Fruit fly (Drosophila melanogaster) whole organism, prepupa: ENCODE results near the gene CG16953.
A peak's percentile ranks its signal among the peaks of the same experiment; 100 is the strongest.

ENCODE experiments used
- CG11294 ChIP-seq: fragments of 200-800 bp; sonication (Bioruptor generic); IDR thresholded peaks from 2 replicates; pipeline ENCODE4 v1.3.6; 2022; ENCODE audit warnings: missing biosample characterization, missing genetic modification characterization
- CG11762 ChIP-seq: fragments of 200-800 bp; sonication (Bioruptor generic); optimal IDR thresholded peaks from 3 replicates; lab custom pipeline; 2016; ENCODE audit warnings: missing biosample characterization, missing genetic modification characterization; ENCODE audit not compliant: insufficient read depth
- CG15336 ChIP-seq: fragments of 200-800 bp; sonication (Bioruptor generic); IDR thresholded peaks from 2 replicates; pipeline ENCODE4 v1.3.6; 2022; ENCODE audit warnings: missing biosample characterization, missing genetic modification characterization
- CG31627 ChIP-seq: fragments of 200-800 bp; sonication (Bioruptor generic); optimal IDR thresholded peaks from 3 replicates; lab custom pipeline; 2016; ENCODE audit warnings: missing biosample characterization, missing genetic modification characterization
- CG4318 ChIP-seq: fragments of 200-800 bp; sonication (Bioruptor generic); optimal IDR thresholded peaks from 3 replicates; lab custom pipeline; 2017; ENCODE audit warnings: missing biosample characterization, mild to moderate bottlenecking, missing genetic modification characterization
- CG6163 ChIP-seq: fragments of 200-800 bp; sonication (Bioruptor generic); IDR thresholded peaks from 3 replicates; pipeline ENCODE4 v1.3.6; 2022; ENCODE audit warnings: missing biosample characterization, missing genetic modification characterization
- CG6808 ChIP-seq: fragments of 200-800 bp; sonication (Bioruptor generic); optimal IDR thresholded peaks from 3 replicates; lab custom pipeline; 2017; ENCODE audit warnings: missing biosample characterization, missing genetic modification characterization, mild to moderate bottlenecking, moderate library complexity, missing genetic modification reagents
- CG6854 ChIP-seq: fragments of 200-800 bp; sonication (Bioruptor generic); optimal IDR thresholded peaks from 2 replicates; lab custom pipeline; 2017; ENCODE audit warnings: missing biosample characterization, mild to moderate bottlenecking, missing genetic modification characterization
- CG7368 ChIP-seq: fragments of 200-800 bp; sonication (Bioruptor generic); optimal IDR thresholded peaks from 3 replicates; lab custom pipeline; 2016; ENCODE audit warnings: missing biosample characterization, missing genetic modification characterization
- CG8319 ChIP-seq: fragments of 200-800 bp; sonication (Bioruptor generic); optimal IDR thresholded peaks from 3 replicates; lab custom pipeline; 2016; ENCODE audit warnings: missing biosample characterization, missing genetic modification characterization
- CG8632 ChIP-seq: fragments of 200-800 bp; sonication (Bioruptor generic); optimal IDR thresholded peaks from 3 replicates; lab custom pipeline; 2016; ENCODE audit warnings: missing biosample characterization, missing genetic modification characterization
- CG9139 ChIP-seq: fragments of 200-800 bp; sonication (Bioruptor generic); optimal IDR thresholded peaks from 3 replicates; lab custom pipeline; 2017; ENCODE audit warnings: missing biosample characterization, mild to moderate bottlenecking, missing genetic modification characterization
- Eip75B ChIP-seq: fragments of 200-800 bp; sonication (Bioruptor generic); optimal IDR thresholded peaks from 3 replicates; lab custom pipeline; 2016; ENCODE audit warnings: missing biosample characterization, missing genetic modification characterization
- Eip78C ChIP-seq: fragments of 200-800 bp; sonication (Bioruptor generic); peaks from one replicate; lab custom pipeline; 2016; ENCODE audit warnings: missing biosample characterization, missing genetic modification characterization
- Ets96B ChIP-seq: fragments of 200-800 bp; optimal IDR thresholded peaks from 2 replicates; lab custom pipeline; 2019; ENCODE audit warnings: missing biosample characterization, mild to moderate bottlenecking, missing genetic modification characterization, moderate library complexity
- Hr39 ChIP-seq: fragments of 200-800 bp; sonication (Bioruptor generic); optimal IDR thresholded peaks from 2 replicates; lab custom pipeline; 2016; ENCODE audit warnings: missing biosample characterization, missing genetic modification characterization
- Hr4 ChIP-seq: fragments of 200-800 bp; sonication (Bioruptor generic); optimal IDR thresholded peaks from 3 replicates; lab custom pipeline; 2016; ENCODE audit warnings: missing biosample characterization, missing genetic modification characterization
- Lpt ChIP-seq: fragments of 200-800 bp; sonication (Bioruptor generic); optimal IDR thresholded peaks from 3 replicates; lab custom pipeline; 2016; ENCODE audit warnings: missing biosample characterization, missing genetic modification characterization
- Met ChIP-seq: fragments of 200-800 bp; sonication (Bioruptor generic); optimal IDR thresholded peaks from 3 replicates; lab custom pipeline; 2016; ENCODE audit warnings: missing biosample characterization, missing genetic modification characterization
- OdsH ChIP-seq: fragments of 200-800 bp; sonication (Bioruptor generic); optimal IDR thresholded peaks from 3 replicates; lab custom pipeline; 2016; ENCODE audit warnings: missing biosample characterization, missing genetic modification characterization
- acj6 ChIP-seq: fragments of 200-800 bp; sonication (Bioruptor generic); optimal IDR thresholded peaks from 3 replicates; lab custom pipeline; 2016; ENCODE audit warnings: missing biosample characterization, missing genetic modification characterization
- cyc ChIP-seq: fragments of 200-800 bp; sonication (Bioruptor generic); optimal IDR thresholded peaks from 3 replicates; lab custom pipeline; 2016; ENCODE audit warnings: missing biosample characterization, missing genetic modification characterization
- dac ChIP-seq: fragments of 200-800 bp; sonication (Bioruptor generic); optimal IDR thresholded peaks from 2 replicates; lab custom pipeline; 2017; ENCODE audit warnings: missing biosample characterization, mild to moderate bottlenecking, missing genetic modification characterization
- dsx ChIP-seq: fragments of 200-800 bp; optimal IDR thresholded peaks from 3 replicates; lab custom pipeline; 2019; ENCODE audit warnings: missing biosample characterization, mild to moderate bottlenecking, missing genetic modification characterization, moderate library complexity; ENCODE audit not compliant: poor library complexity, severe bottlenecking
- eg ChIP-seq: fragments of 200-800 bp; sonication (Bioruptor generic); IDR thresholded peaks from 3 replicates; pipeline ENCODE4 v1.3.6; 2022; ENCODE audit warnings: missing biosample characterization, missing genetic modification characterization
- esn ChIP-seq: fragments of 200-800 bp; sonication (Bioruptor generic); optimal IDR thresholded peaks from 2 replicates; lab custom pipeline; 2016; ENCODE audit warnings: missing biosample characterization, mild to moderate bottlenecking, missing genetic modification characterization, moderate library complexity
- fkh ChIP-seq: fragments of 200-800 bp; sonication (Bioruptor generic); optimal IDR thresholded peaks from 3 replicates; lab custom pipeline; 2017; ENCODE audit warnings: missing biosample characterization, mild to moderate bottlenecking, missing genetic modification characterization, moderate library complexity
- net ChIP-seq: fragments of 200-800 bp; sonication (Bioruptor generic); optimal IDR thresholded peaks from 3 replicates; lab custom pipeline; 2016; ENCODE audit warnings: missing biosample characterization, missing genetic modification characterization
- salr ChIP-seq, 2 experiments: fragments of 200-800 bp; sonication (Bioruptor generic); optimal IDR thresholded peaks; 3 replicates each; lab custom pipeline; 2016 to 2018; ENCODE audit warnings: missing biosample characterization in 2 of 2, missing genetic modification characterization in 2 of 2, mild to moderate bottlenecking in 1 of 2
- ss ChIP-seq, 2 experiments: fragments of 200-800 bp; sonication (Bioruptor generic); optimal IDR thresholded peaks; 2 replicates in 1 of 2; 3 replicates in 1 of 2; lab custom pipeline; 2017 to 2018; ENCODE audit warnings: mild to moderate bottlenecking in 2 of 2, missing biosample characterization in 2 of 2, missing genetic modification characterization in 2 of 2, moderate library complexity in 1 of 2
- svp ChIP-seq: fragments of 200-800 bp; sonication (Bioruptor generic); peaks from one replicate; lab custom pipeline; 2016; ENCODE audit warnings: missing biosample characterization, missing genetic modification characterization

CG16953 gene

dm6 chr3R:20546662-20547620 lies 38.7 kb downstream of the CG16953 start (continued):
- no peak for TF ChIP-seq salr (GFP tag; optimal IDR thresholded peaks at IDR 0.05; lab: Kevin White, UChicago)
- no peak for TF ChIP-seq ss (GFP tag; optimal IDR thresholded peaks at IDR 0.05; lab: Kevin White, UChicago)
- peak; percentile 49 for TF ChIP-seq CG15336 (GFP tag; lab: Robert Waterston, UW)
- TF ChIP-seq CG6854, result no peak
- TF ChIP-seq eg, result no peak
- no peak for TF ChIP-seq dac
- no peak for TF ChIP-seq CG31627 (GFP tag; lab: Kevin White, UChicago)
- no peak for TF ChIP-seq dsx
- no peak for TF ChIP-seq CG4318
- no peak for TF ChIP-seq CG8319
- no peak for TF ChIP-seq Ets96B (tag; lab: Kevin White, UChicago)
- peak; percentile 18 for TF ChIP-seq fkh (GFP tag; lab: Kevin White, UChicago)
- TF ChIP-seq CG6808 (GFP tag; lab: Kevin White, UChicago), result no peak
- peak; percentile 31 for TF ChIP-seq svp
- TF ChIP-seq CG11294 (GFP tag; lab: Robert Waterston, UW), result no peak

DNA sequence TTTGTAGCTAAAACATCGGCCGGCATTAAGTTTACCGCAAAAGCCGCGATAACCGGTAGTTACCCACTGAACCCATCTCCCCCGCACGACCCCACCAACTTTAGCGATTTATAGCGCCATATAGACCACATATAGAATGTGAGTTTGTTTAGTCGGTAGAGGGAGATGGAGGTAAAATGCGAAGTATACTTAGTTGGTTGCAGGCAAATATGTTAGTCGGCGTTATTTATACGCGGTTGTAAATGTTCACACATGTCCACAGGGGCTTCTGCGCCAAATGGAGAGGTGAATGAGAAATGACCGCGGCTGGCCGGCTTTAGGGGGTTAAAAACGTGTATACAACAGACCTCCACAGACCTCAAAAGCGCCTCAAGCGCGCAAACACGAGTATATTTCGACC lies 40.0 kb downstream of the CG16953 start:
- TF ChIP-seq fkh (GFP tag; lab: Kevin White, UChicago), result peak; percentile 54
- TF ChIP-seq eg, result peak; percentile 45; the same call in 1 of the 3 replicates
- peak; percentile 31; the same call in 1 of the 3 replicates for TF ChIP-seq CG6163
- TF ChIP-seq CG9139 (GFP tag; lab: Kevin White, UChicago), result no peak
- TF ChIP-seq dac, result no peak
- no peak for TF ChIP-seq Ets96B (tag; lab: Kevin White, UChicago)
- TF ChIP-seq svp, result peak; percentile 62
- TF ChIP-seq CG8319, result no peak
- no peak for TF ChIP-seq CG8632 (GFP tag; lab: Kevin White, UChicago)

- TF ChIP-seq Lpt (GFP tag; lab: Kevin White, UChicago) (no peak), OdsH (GFP tag; lab: Kevin White, UChicago) (peak; percentile 17), CG6854 (no peak)
- TF ChIP-seq, all 60 proteins: peak for 1
Measured at dm6 chr3R:20544952-20545351, 40.7 kb downstream of the CG16953 start.

DNA sequence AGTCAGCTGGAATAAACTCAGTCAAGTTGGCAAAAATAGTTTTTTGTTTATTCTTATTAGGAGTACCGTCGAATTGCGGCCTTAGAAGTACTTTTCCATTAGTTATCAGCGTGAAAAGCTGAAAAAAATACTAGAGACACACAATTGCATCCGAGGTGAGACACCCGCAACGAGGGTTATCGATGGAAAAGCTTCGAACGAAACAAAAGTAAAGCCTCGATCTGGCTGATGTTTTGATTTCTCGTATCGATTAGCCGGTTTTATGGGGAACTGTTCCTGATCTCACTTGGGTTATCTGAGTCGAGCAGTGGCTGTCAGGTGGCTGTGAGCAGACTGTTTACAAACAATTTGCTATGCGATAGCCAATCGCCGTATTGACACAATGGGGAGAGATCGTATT lies 41.9 kb downstream of the CG16953 start:
- no peak for TF ChIP-seq CG7368 (GFP tag; lab: Kevin White, UChicago)
- no peak for TF ChIP-seq Hr4 (GFP tag; lab: Kevin White, UChicago)
- no peak for TF ChIP-seq esn (GFP tag; lab: Kevin White, UChicago)
- no peak for TF ChIP-seq acj6 (GFP tag; lab: Kevin White, UChicago)
- TF ChIP-seq eg, result no peak
- peak; percentile 99 for TF ChIP-seq svp
- peak; percentile 15 for TF ChIP-seq fkh (GFP tag; lab: Kevin White, UChicago)
- no peak for TF ChIP-seq Hr39
- no peak for TF ChIP-seq Eip75B (GFP tag; lab: Kevin White, UChicago)
- no peak for TF ChIP-seq Ets96B (tag; lab: Kevin White, UChicago)
- TF ChIP-seq cyc (GFP tag; lab: Kevin White, UChicago), result no peak
- TF ChIP-seq Met (GFP tag; lab: Kevin White, UChicago), result no peak
- TF ChIP-seq CG11294 (GFP tag; lab: Robert Waterston, UW), result no peak
- no peak for TF ChIP-seq CG6163
- no peak for TF ChIP-seq dac
- no peak for TF ChIP-seq CG11762 (GFP tag; lab: Kevin White, UChicago)

DNA sequence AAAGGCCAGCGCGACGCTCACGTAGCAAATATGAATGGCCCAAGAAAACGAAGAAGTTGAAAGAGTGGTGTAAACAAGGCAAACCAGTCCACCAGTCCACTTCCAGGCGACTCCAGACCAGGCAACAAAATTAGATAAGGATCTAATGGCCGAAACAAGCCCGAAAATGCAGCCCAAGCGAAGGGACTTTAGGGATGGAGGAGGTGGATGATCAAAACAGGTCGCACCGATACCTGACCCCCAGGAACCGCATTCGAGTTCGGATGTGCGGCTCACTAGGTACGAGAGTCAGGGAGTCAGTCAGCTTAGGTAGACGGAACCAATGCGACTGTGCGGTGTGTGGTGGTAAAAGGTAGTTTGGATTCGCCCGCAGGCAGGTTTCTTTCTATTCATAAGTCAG lies 42.4 kb downstream of the CG16953 start:
- TF ChIP-seq net (GFP tag; lab: Kevin White, UChicago) (no peak), Eip78C (GFP tag; lab: Kevin White, UChicago) (peak; percentile 23)
